Worm (Caenorhabditis elegans): Measurements from ENCODE around the gene F46G10.4.

DNA sequence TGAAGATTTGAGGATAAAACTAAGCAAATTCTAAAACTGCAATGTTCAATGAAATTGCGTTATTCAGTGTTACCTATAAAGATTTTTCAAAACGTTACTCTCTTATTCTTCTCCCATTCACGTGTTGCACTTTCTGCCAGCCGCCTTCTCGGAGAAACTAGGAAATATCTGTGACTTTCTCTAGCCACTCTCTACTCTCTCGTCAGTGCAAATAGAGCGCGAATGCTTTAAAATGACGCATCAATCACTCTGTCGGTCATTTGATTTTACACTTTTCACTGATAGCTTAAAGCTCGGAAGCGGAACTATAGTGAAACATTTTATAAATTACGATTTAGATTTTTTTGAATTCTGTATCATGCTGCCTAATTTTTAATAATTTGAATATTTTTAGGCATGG lies 5.0 kb upstream of the F46G10.4 start:
- TF ChIP-seq ztf-23 (GFP tag; IDR thresholded peaks at IDR 0.05) (no peak), ztf-29 (GFP tag; IDR thresholded peaks at IDR 0.05) (no peak), med-1 (GFP tag; optimal IDR thresholded peaks at IDR 0.05; ENCODE audit: insufficient read depth) (no peak), tab-1 (GFP tag; IDR thresholded peaks at IDR 0.05) (no peak), cog-1 (tag; optimal IDR thresholded peaks at IDR 0.05) (no peak), flt-1 (GFP tag; IDR thresholded peaks at IDR 0.05) (no peak), ref-1 (GFP tag; conservative IDR thresholded peaks at IDR 0.05) (no peak)
